Worm (Caenorhabditis elegans) whole organism, L2 larva: Measurements from ENCODE around the gene Y51B9A.6.

Experiments
- egl-27 ChIP-seq: sonication (generic microtip); optimal IDR thresholded peaks from 3 replicates; lab custom pipeline; 2017; ENCODE audit warnings: missing biosample characterization, missing genetic modification reagents, missing genetic modification characterization
- mab-5 ChIP-seq: fragments of 150-350 bp; optimal IDR thresholded peaks from 2 replicates; lab custom pipeline; 2014; ENCODE audit warnings: missing biosample characterization, missing genetic modification characterization
- nhr-237 ChIP-seq: fragments of 150-350 bp; optimal IDR thresholded peaks from 2 replicates; lab custom pipeline; 2014; ENCODE audit warnings: missing biosample characterization, missing genetic modification characterization
- skn-1 ChIP-seq: sonication (generic microtip); optimal IDR thresholded peaks from 2 replicates; lab custom pipeline; 2017; ENCODE audit warnings: missing biosample characterization, missing genetic modification characterization

- TF ChIP-seq skn-1 (tag; lab: Kevin White, UChicago) (no peak), mab-5 (no peak), nhr-237 (tag; lab: Kevin White, UChicago) (no peak), egl-27 (tag; lab: Kevin White, UChicago) (no peak)
Measured at ce11 chrII:9399746-9400145, 3.2 kb downstream of the Y51B9A.6 start, which contains the start of gene Y51B9A.7.
